Fruit fly (Drosophila melanogaster) whole organism, embryonic: ENCODE measurements around the gene XRCC1.
A peak's percentile ranks its signal among the peaks of the same experiment; 100 is the strongest.

Source experiments
- Ada2b ChIP-seq: fragments of 200-800 bp; sonication (Bioruptor generic); IDR thresholded peaks from 2 replicates; pipeline ENCODE4 v1.3.6; 2022; ENCODE audit warnings: missing biosample characterization, missing genetic modification characterization
- Atf3 ChIP-seq: fragments of 200-800 bp; sonication (Bioruptor generic); optimal IDR thresholded peaks from 3 replicates; lab custom pipeline; 2016; ENCODE audit warnings: missing biosample characterization, missing genetic modification characterization
- Bteb2 ChIP-seq: fragments of 200-800 bp; sonication (Bioruptor generic); optimal IDR thresholded peaks from 2 replicates; lab custom pipeline; 2016; ENCODE audit warnings: missing biosample characterization, missing genetic modification characterization
- CG10209 ChIP-seq: fragments of 200-800 bp; sonication (Bioruptor generic); optimal IDR thresholded peaks from 3 replicates; lab custom pipeline; 2017; ENCODE audit warnings: missing biosample characterization, mild to moderate bottlenecking, missing genetic modification characterization, missing genetic modification reagents
- CG11247 ChIP-seq: fragments of 200-800 bp; sonication (Bioruptor generic); IDR thresholded peaks from 2 replicates; pipeline ENCODE4 v1.3.6; 2022; ENCODE audit warnings: missing biosample characterization, missing genetic modification characterization
- CG11456 ChIP-seq: fragments of 200-800 bp; sonication (Bioruptor generic); IDR thresholded peaks from 3 replicates; pipeline ENCODE4 v1.3.6; 2022; ENCODE audit warnings: missing biosample characterization, missing genetic modification characterization
- CG11696 ChIP-seq: fragments of 200-800 bp; sonication (Bioruptor generic); IDR thresholded peaks from 2 replicates; pipeline ENCODE4 v1.3.6; 2022; ENCODE audit warnings: missing biosample characterization, missing genetic modification characterization
- CG12236 ChIP-seq: fragments of 200-800 bp; sonication (Bioruptor generic); optimal IDR thresholded peaks from 2 replicates; lab custom pipeline; 2016; ENCODE audit warnings: missing biosample characterization, missing genetic modification characterization
- CG12942 ChIP-seq: fragments of 200-800 bp; sonication (Bioruptor generic); optimal IDR thresholded peaks from 3 replicates; lab custom pipeline; 2016; ENCODE audit warnings: missing biosample characterization, missing genetic modification characterization
- CG13424 ChIP-seq: fragments of 200-800 bp; sonication (Bioruptor generic); optimal IDR thresholded peaks from 2 replicates; lab custom pipeline; 2019; ENCODE audit warnings: missing biosample characterization, mild to moderate bottlenecking, missing genetic modification characterization, moderate library complexity
- CG14860 ChIP-seq: fragments of 200-800 bp; sonication (Bioruptor generic); IDR thresholded peaks from 3 replicates; pipeline ENCODE4 v1.3.6; 2022; ENCODE audit warnings: missing biosample characterization, missing genetic modification characterization; ENCODE audit not compliant: partially characterized antibody
- CG15601 ChIP-seq: fragments of 200-800 bp; sonication (Bioruptor generic); optimal IDR thresholded peaks from 3 replicates; lab custom pipeline; 2019; ENCODE audit warnings: missing biosample characterization, mild to moderate bottlenecking, missing genetic modification characterization, moderate library complexity
- CG16813 ChIP-seq: fragments of 200-800 bp; sonication (Bioruptor generic); IDR thresholded peaks from 3 replicates; pipeline ENCODE4 v1.3.6; 2022; ENCODE audit warnings: missing biosample characterization, missing genetic modification characterization; ENCODE audit not compliant: partially characterized antibody
- CG18619 ChIP-seq: fragments of 200-800 bp; sonication (Bioruptor generic); optimal IDR thresholded peaks from 3 replicates; lab custom pipeline; 2017; ENCODE audit warnings: missing biosample characterization, mild to moderate bottlenecking, missing genetic modification characterization
- CG33213 ChIP-seq: fragments of 200-800 bp; sonication (Bioruptor generic); optimal IDR thresholded peaks from 3 replicates; lab custom pipeline; 2016; ENCODE audit warnings: missing biosample characterization, missing genetic modification characterization
- CG7786 ChIP-seq: fragments of 200-800 bp; sonication (Bioruptor generic); optimal IDR thresholded peaks from 2 replicates; lab custom pipeline; 2016; ENCODE audit warnings: missing biosample characterization, missing genetic modification characterization
- Dbx ChIP-seq: fragments of 200-800 bp; sonication (Bioruptor generic); IDR thresholded peaks from 3 replicates; pipeline ENCODE4 v1.3.6; 2022; ENCODE audit warnings: missing biosample characterization, missing genetic modification characterization
- HLH4C ChIP-seq: fragments of 200-800 bp; sonication (Bioruptor generic); IDR thresholded peaks from 3 replicates; pipeline ENCODE4 v1.3.6; 2022; ENCODE audit warnings: missing biosample characterization, missing genetic modification characterization; ENCODE audit not compliant: partially characterized antibody
- HLHmδ ChIP-seq: fragments of 200-800 bp; sonication (Bioruptor generic); optimal IDR thresholded peaks from 2 replicates; lab custom pipeline; 2018; ENCODE audit warnings: missing biosample characterization, mild to moderate bottlenecking, missing genetic modification characterization, moderate library complexity
- Hr39 ChIP-seq: fragments of >200 bp; optimal IDR thresholded peaks from 2 replicates; lab custom pipeline; 2017
- Hr78 ChIP-seq, 2 experiments: fragments of 200-800 bp in 1 of 2; fragments of >200 bp in 1 of 2; sonication (Bioruptor generic) in 1 of 2; optimal IDR thresholded peaks; 2 replicates each; lab custom pipeline; 2017 to 2019; ENCODE audit warnings: missing biosample characterization in 2 of 2, missing genetic modification characterization in 2 of 2, mild to moderate bottlenecking in 1 of 2, moderate library complexity in 1 of 2
- Hsf ChIP-seq: fragments of 200-800 bp; sonication (Bioruptor generic); optimal IDR thresholded peaks from 3 replicates; lab custom pipeline; 2016; ENCODE audit warnings: missing biosample characterization, missing genetic modification characterization
- Jarid2 ChIP-seq: fragments of 200-800 bp; sonication (Bioruptor generic); optimal IDR thresholded peaks from 3 replicates; lab custom pipeline; 2017; ENCODE audit warnings: mild to moderate bottlenecking, missing biosample characterization, missing genetic modification reagents, missing genetic modification characterization
- Lhr ChIP-seq: fragments of 200-800 bp; sonication (Bioruptor generic); optimal IDR thresholded peaks from 3 replicates; lab custom pipeline; 2017; ENCODE audit warnings: mild to moderate bottlenecking, missing biosample characterization, missing genetic modification reagents, missing genetic modification characterization
- Max ChIP-seq: fragments of 200-800 bp; sonication (Bioruptor generic); optimal IDR thresholded peaks from 2 replicates; lab custom pipeline; 2016; ENCODE audit warnings: missing biosample characterization, mild to moderate bottlenecking, missing genetic modification characterization
- NC2α ChIP-seq: fragments of 200-800 bp; sonication (Bioruptor generic); optimal IDR thresholded peaks from 2 replicates; lab custom pipeline; 2016; ENCODE audit warnings: missing biosample characterization, missing genetic modification characterization
- Opbp ChIP-seq: fragments of 200-800 bp; sonication (Bioruptor generic); IDR thresholded peaks from 3 replicates; pipeline ENCODE4 v1.3.6; 2022; ENCODE audit warnings: missing biosample characterization, missing genetic modification characterization; ENCODE audit not compliant: partially characterized antibody
- Ravus ChIP-seq: fragments of 200-800 bp; sonication (Bioruptor generic); IDR thresholded peaks from 2 replicates; pipeline ENCODE4 v1.3.6; 2022; ENCODE audit warnings: missing biosample characterization, missing genetic modification characterization
- Rx ChIP-seq: fragments of 200-800 bp; sonication (Bioruptor generic); IDR thresholded peaks from 2 replicates; pipeline ENCODE4 v1.3.6; 2022; ENCODE audit warnings: missing biosample characterization, missing genetic modification characterization
- Side ChIP-seq: fragments of 200-800 bp; sonication (Bioruptor generic); optimal IDR thresholded peaks from 2 replicates; lab custom pipeline; 2016; ENCODE audit warnings: missing biosample characterization, missing genetic modification characterization
- Sry-β ChIP-seq: fragments of 200-800 bp; sonication (Bioruptor generic); optimal IDR thresholded peaks from 2 replicates; lab custom pipeline; 2018; ENCODE audit warnings: missing biosample characterization, mild to moderate bottlenecking, missing genetic modification characterization, moderate library complexity
- Ssrp ChIP-seq: fragments of 200-800 bp; sonication (Bioruptor generic); optimal IDR thresholded peaks from 2 replicates; lab custom pipeline; 2018; ENCODE audit warnings: missing biosample characterization, mild to moderate bottlenecking, missing genetic modification characterization, moderate library complexity
- Xbp1 ChIP-seq: fragments of 200-800 bp; sonication (Bioruptor generic); optimal IDR thresholded peaks from 3 replicates; lab custom pipeline; 2016; ENCODE audit warnings: missing biosample characterization, mild to moderate bottlenecking, missing genetic modification characterization
- Xrp1 ChIP-seq: fragments of 200-800 bp; sonication (Bioruptor generic); IDR thresholded peaks from 2 replicates; pipeline ENCODE4 v1.3.6; 2022; ENCODE audit warnings: missing biosample characterization, missing genetic modification characterization
- bab2 ChIP-seq: fragments of 200-800 bp; sonication (Bioruptor generic); optimal IDR thresholded peaks from 2 replicates; lab custom pipeline; 2016; ENCODE audit warnings: missing biosample characterization, missing genetic modification characterization
- chm ChIP-seq: fragments of 200-800 bp; sonication (Bioruptor generic); IDR thresholded peaks from 2 replicates; pipeline ENCODE4 v1.3.6; 2022; ENCODE audit warnings: missing biosample characterization, missing genetic modification characterization
- chn ChIP-seq: fragments of 200-800 bp; sonication (Bioruptor generic); optimal IDR thresholded peaks from 2 replicates; lab custom pipeline; 2016; ENCODE audit warnings: missing biosample characterization, missing genetic modification characterization
- ci ChIP-seq: fragments of 200-800 bp; sonication (Bioruptor generic); IDR thresholded peaks from 3 replicates; pipeline ENCODE4 v1.3.6; 2022; ENCODE audit warnings: missing biosample characterization, missing genetic modification characterization
- dmrt11E ChIP-seq: fragments of 200-800 bp; sonication (Bioruptor generic); optimal IDR thresholded peaks from 3 replicates; lab custom pipeline; 2018; ENCODE audit warnings: missing biosample characterization, mild to moderate bottlenecking, missing genetic modification characterization, moderate library complexity
- en ChIP-seq: fragments of 200-800 bp; sonication (Bioruptor generic); optimal IDR thresholded peaks from 2 replicates; lab custom pipeline; 2016; ENCODE audit warnings: missing biosample characterization, missing genetic modification characterization
- ewg ChIP-seq: fragments of 200-800 bp; sonication (Bioruptor generic); optimal IDR thresholded peaks from 3 replicates; lab custom pipeline; 2017; ENCODE audit warnings: mild to moderate bottlenecking, missing biosample characterization, missing genetic modification reagents, missing genetic modification characterization
- grau ChIP-seq: fragments of 200-800 bp; optimal IDR thresholded peaks from 3 replicates; lab custom pipeline; 2019; ENCODE audit warnings: missing biosample characterization, mild to moderate bottlenecking, missing genetic modification characterization, moderate library complexity
- her ChIP-seq: fragments of 200-800 bp; sonication (Bioruptor generic); optimal IDR thresholded peaks from 2 replicates; lab custom pipeline; 2016; ENCODE audit warnings: missing biosample characterization, missing genetic modification characterization
- ind ChIP-seq: fragments of 200-800 bp; sonication (Bioruptor generic); optimal IDR thresholded peaks from 3 replicates; lab custom pipeline; 2016; ENCODE audit warnings: missing biosample characterization, missing genetic modification characterization
- lov ChIP-seq, 2 experiments: fragments of 200-800 bp in 1 of 2; fragments of >200 bp in 1 of 2; sonication (Bioruptor generic) in 1 of 2; IDR thresholded peaks in 1 of 2; optimal IDR thresholded peaks in 1 of 2; 2 replicates in 1 of 2; 3 replicates in 1 of 2; pipeline versions ENCODE4 v1.3.6 to Lab custom; 2017 to 2022; ENCODE audit warnings: missing biosample characterization in 1 of 2, missing genetic modification characterization in 1 of 2
- mam ChIP-seq: fragments of 200-800 bp; sonication (Bioruptor generic); optimal IDR thresholded peaks from 3 replicates; lab custom pipeline; 2016; ENCODE audit warnings: missing biosample characterization, missing genetic modification characterization
- nerfin-1 ChIP-seq: fragments of 200-800 bp; sonication (Bioruptor generic); optimal IDR thresholded peaks from 3 replicates; lab custom pipeline; 2019; ENCODE audit warnings: missing biosample characterization, mild to moderate bottlenecking, missing genetic modification characterization, moderate library complexity
- scrt ChIP-seq: fragments of 200-800 bp; sonication (Bioruptor generic); optimal IDR thresholded peaks from 2 replicates; lab custom pipeline; 2018; ENCODE audit warnings: missing biosample characterization, mild to moderate bottlenecking, missing genetic modification characterization, moderate library complexity
- ssp ChIP-seq: fragments of 200-800 bp; sonication (Bioruptor generic); IDR thresholded peaks from 2 replicates; pipeline ENCODE4 v1.3.6; 2022; ENCODE audit warnings: missing biosample characterization, missing genetic modification characterization
- tna ChIP-seq: fragments of 200-800 bp; sonication (Bioruptor generic); IDR thresholded peaks from 2 replicates; pipeline ENCODE4 v1.3.6; 2022; ENCODE audit warnings: missing biosample characterization, missing genetic modification characterization; ENCODE audit not compliant: partially characterized antibody

XRCC1 gene

dm6 chrX:5308963-5309362 lies 20.7 kb upstream of the XRCC1 start, which contains the start of the genes Cdk7 and snf (continued):
- TF ChIP-seq ssp (peak; percentile 52; the same call in 1 of the 2 replicates), CG13424 (tag; lab: Kevin White, UChicago) (peak; percentile 26), CG18619 (GFP tag; lab: Kevin White, UChicago) (no peak), CG12942 (GFP tag; lab: Kevin White, UChicago) (peak; percentile 24), chm (GFP tag; lab: Robert Waterston, UW) (no peak), bab2 (peak; percentile 57), lov (optimal IDR thresholded peaks at IDR 0.05; lab: Kevin White, UChicago) (no peak), lov (GFP tag; IDR thresholded peaks at IDR 0.05; lab: Robert Waterston, UW) (no peak), scrt (no peak), Ada2b (GFP tag; lab: Robert Waterston, UW) (no peak), Atf3 (no peak), Jarid2 (GFP tag; lab: Kevin White, UChicago) (no peak), ind (GFP tag; lab: Kevin White, UChicago) (peak; percentile 37), Ravus (GFP tag; lab: Robert Waterston, UW) (no peak), CG14860 (GFP tag; lab: Robert Waterston, UW) (peak; percentile 87; the same call in 2 of the 3 replicates), NC2α (GFP tag; lab: Kevin White, UChicago) (no peak), Opbp (GFP tag; lab: Robert Waterston, UW) (peak; percentile 73; the same call in 2 of the 3 replicates), CG11696 (GFP tag; lab: Robert Waterston, UW) (no peak), Hsf (peak; percentile 70), CG16813 (GFP tag; lab: Robert Waterston, UW) (peak; percentile 88), Side (GFP tag; lab: Kevin White, UChicago) (peak; percentile 53), Dbx (GFP tag; lab: Robert Waterston, UW) (peak; percentile 63; the same call in 2 of the 3 replicates), Ssrp (tag; lab: Kevin White, UChicago) (no peak), tna (GFP tag; lab: Robert Waterston, UW) (peak; percentile 79), dmrt11E (tag; lab: Kevin White, UChicago) (peak; percentile 21), HLH4C (GFP tag; lab: Robert Waterston, UW) (peak; percentile 92), CG11247 (GFP tag; lab: Robert Waterston, UW) (no peak), nerfin-1 (tag; lab: Kevin White, UChicago) (no peak), Sry-β (GFP tag; lab: Kevin White, UChicago) (peak; percentile 74), chn (GFP tag; lab: Kevin White, UChicago) (peak; percentile 27), Max (GFP tag; lab: Kevin White, UChicago) (peak; percentile 53), Rx (GFP tag; lab: Robert Waterston, UW) (no peak), en (no peak), Xbp1 (GFP tag; lab: Kevin White, UChicago) (peak; percentile 56), ewg (GFP tag; lab: Kevin White, UChicago) (peak; percentile 24), her (GFP tag; lab: Kevin White, UChicago) (peak; percentile 42), CG11456 (GFP tag; lab: Robert Waterston, UW) (no peak), Xrp1 (GFP tag; lab: Robert Waterston, UW) (0 out of 2 replicates have a peak, but pooled peaks have one; percentile 7), CG15601 (tag; lab: Kevin White, UChicago) (peak; percentile 20), Lhr (GFP tag; lab: Kevin White, UChicago) (peak; percentile 24), Hr78 (GFP tag; optimal IDR thresholded peaks at IDR 0.05; lab: Kevin White, UChicago) (no peak), CG33213 (GFP tag; lab: Kevin White, UChicago) (peak; percentile 60), CG12236 (GFP tag; lab: Kevin White, UChicago) (peak; percentile 13), CG7786 (GFP tag; lab: Kevin White, UChicago) (peak; percentile 53), HLHmδ (GFP tag; lab: Kevin White, UChicago) (no peak), mam (GFP tag; lab: Kevin White, UChicago) (peak; percentile 70), Hr39 (lab: Kevin White, UChicago) (no peak), ci (GFP tag; lab: Robert Waterston, UW) (no peak), grau (peak; percentile 33), CG10209 (GFP tag; lab: Kevin White, UChicago) (peak; percentile 12), Bteb2 (GFP tag; lab: Kevin White, UChicago) (peak; percentile 42)
